Fruit fly (Drosophila melanogaster): Measurements from ENCODE around the gene CG17806.

Gene CG17806

dm6 chr3R:17849178-17849577 lies 46.1 kb upstream of the CG17806 start (continued):
- peak; percentile 43 for TF ChIP-seq CG7839 (tag; optimal IDR thresholded peaks at IDR 0.05)
- peak; percentile 46 for TF ChIP-seq CG2120 (GFP tag; optimal IDR thresholded peaks at IDR 0.05)
- TF ChIP-seq CG9817 (tag; optimal IDR thresholded peaks at IDR 0.05): peak; percentile 2
- TF ChIP-seq phol (tag; optimal IDR thresholded peaks at IDR 0.05): peak; percentile 27
- peak; percentile 21 for TF ChIP-seq CG8388 (GFP tag; optimal IDR thresholded peaks at IDR 0.05)
- TF ChIP-seq CG15269 (tag; optimal IDR thresholded peaks at IDR 0.05): peak; percentile 20
- peak; percentile 46 for TF ChIP-seq grau (tag; optimal IDR thresholded peaks at IDR 0.05)
- TF ChIP-seq Blimp-1 (GFP tag; optimal IDR thresholded peaks at IDR 0.05): peak; percentile 7
- TF ChIP-seq HLH3B (GFP tag; IDR thresholded peaks at IDR 0.05): 0 out of 2 replicates have a peak, but pooled peaks have one; percentile 7
- TF ChIP-seq bsh (GFP tag; optimal IDR thresholded peaks at IDR 0.05): peak in 1 of 2 experiments; percentile 40
- peak; percentile 14 for TF ChIP-seq D19A (tag; optimal IDR thresholded peaks at IDR 0.05)
- peak; percentile 2 for TF ChIP-seq CG1603 (tag; optimal IDR thresholded peaks at IDR 0.05)
- TF ChIP-seq CG6689 (GFP tag; IDR thresholded peaks at IDR 0.05): peak; percentile 30; the same call in 1 of the 2 replicates
- TF ChIP-seq zen2 (GFP tag; IDR thresholded peaks at IDR 0.05; ENCODE audit: partially characterized antibody): no peak
- peak; percentile 64 for TF ChIP-seq gem (tag; optimal IDR thresholded peaks at IDR 0.05)
- TF ChIP-seq tgo (GFP tag; IDR thresholded peaks at IDR 0.05): peak; percentile 26; the same call in 1 of the 3 replicates
- peak; percentile 1 for TF ChIP-seq zf30C (GFP tag; optimal IDR thresholded peaks at IDR 0.05)
- TF ChIP-seq BtbVII (GFP tag; optimal IDR thresholded peaks at IDR 0.05): peak; percentile 7
- TF ChIP-seq CG18599 (GFP tag; optimal IDR thresholded peaks at IDR 0.05): peak; percentile 43
- peak; percentile 34 for TF ChIP-seq unpg (GFP tag; optimal IDR thresholded peaks at IDR 0.05)
- TF ChIP-seq bab2 (GFP tag; optimal IDR thresholded peaks at IDR 0.05): peak; percentile 9
- TF ChIP-seq CG31441 (GFP tag; IDR thresholded peaks at IDR 0.05): peak; percentile 29; the same call in 1 of the 2 replicates
- no peak for TF ChIP-seq scrt (GFP tag; optimal IDR thresholded peaks at IDR 0.05)
- peak; percentile 17 for TF ChIP-seq CG10979 (tag; optimal IDR thresholded peaks at IDR 0.05)
- peak; percentile 56 for TF ChIP-seq dmrt99B (tag; optimal IDR thresholded peaks at IDR 0.05)
- peak; percentile 65; the same call in 2 of the 3 replicates for TF ChIP-seq row (GFP tag; IDR thresholded peaks at IDR 0.05)
- TF ChIP-seq mam (GFP tag; optimal IDR thresholded peaks at IDR 0.05): peak; percentile 9
- TF ChIP-seq CG4820 (GFP tag; optimal IDR thresholded peaks at IDR 0.05): peak; percentile 4
- TF ChIP-seq CG2712 (tag; optimal IDR thresholded peaks at IDR 0.05): peak; percentile 26
- TF ChIP-seq E2f2 (GFP tag; IDR thresholded peaks at IDR 0.05): 0 out of 2 replicates have a peak, but pooled peaks have one; percentile 16
- TF ChIP-seq unc-4 (GFP tag; IDR thresholded peaks at IDR 0.05; ENCODE audit: partially characterized antibody): no peak
- no peak for TF ChIP-seq CG10147 (GFP tag; optimal IDR thresholded peaks at IDR 0.05)
- TF ChIP-seq ssp (GFP tag; IDR thresholded peaks at IDR 0.05): 0 out of 2 replicates have a peak, but pooled peaks have one; percentile 17
- peak in 1 of 2 experiments; percentile 1 for TF ChIP-seq eve (GFP tag; optimal IDR thresholded peaks at IDR 0.05)
- 0 out of 3 replicates have a peak, but pooled peaks have one; percentile 22 for TF ChIP-seq ci (GFP tag; IDR thresholded peaks at IDR 0.05)
- TF ChIP-seq Rfx (GFP tag; IDR thresholded peaks at IDR 0.05): 0 out of 2 replicates have a peak, but pooled peaks have one; percentile 13
- peak; percentile 17 for TF ChIP-seq HHEX (GFP tag; optimal IDR thresholded peaks at IDR 0.05)
- TF ChIP-seq Hr51 (GFP tag; optimal IDR thresholded peaks at IDR 0.05): peak in 1 of 2 experiments; percentile 42
- TF ChIP-seq CG13424 (tag; optimal IDR thresholded peaks at IDR 0.05): peak; percentile 32
- TF ChIP-seq dpn (GFP tag; optimal IDR thresholded peaks at IDR 0.05): peak in 1 of 2 experiments; percentile 2
- peak; percentile 22 for TF ChIP-seq CG18262 (tag; optimal IDR thresholded peaks at IDR 0.05)
- peak; percentile 7 for TF ChIP-seq CG12219 (GFP tag; optimal IDR thresholded peaks at IDR 0.05)
- peak; percentile 14 for TF ChIP-seq nmo (GFP tag; optimal IDR thresholded peaks at IDR 0.05)
- peak; percentile 51 for TF ChIP-seq Hmr (GFP tag; optimal IDR thresholded peaks at IDR 0.05)
- TF ChIP-seq az2 (GFP tag; optimal IDR thresholded peaks at IDR 0.05): peak; percentile 7
- TF ChIP-seq tin (GFP tag; optimal IDR thresholded peaks at IDR 0.05): no peak
- peak; percentile 3 for TF ChIP-seq CG17385 (GFP tag; optimal IDR thresholded peaks at IDR 0.05)
- TF ChIP-seq CG32772 (GFP tag; IDR thresholded peaks at IDR 0.05): no peak
